Worm (Caenorhabditis elegans): ENCODE data around the gene Y116A8C.30.

DNA sequence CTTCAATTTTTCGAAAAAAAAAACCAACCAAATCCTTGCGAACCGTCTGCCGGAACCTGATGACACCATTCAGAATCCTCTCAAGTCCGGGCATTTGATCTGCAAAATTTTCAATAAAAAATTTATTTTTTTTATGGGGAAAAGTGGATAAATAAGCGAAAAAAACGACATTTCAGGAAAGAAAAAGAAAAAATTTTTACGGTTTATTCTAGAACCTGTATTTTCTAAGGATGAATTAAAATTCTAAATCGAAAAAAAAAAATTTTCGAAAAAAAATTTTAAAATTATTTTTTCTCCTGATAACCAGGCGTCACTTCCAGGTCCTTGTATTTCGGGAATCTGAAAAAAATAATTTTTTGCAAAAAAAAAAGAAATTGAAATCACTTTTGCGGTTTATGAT lies 3.4 kb downstream of the Y116A8C.30 start, which contains the start of gene bca-2:
- no peak for TF ChIP-seq nfya-1 (tag; optimal IDR thresholded peaks at IDR 0.05)
- no peak for TF ChIP-seq ztf-16 (tag; optimal IDR thresholded peaks at IDR 0.05)

Measured in whole organism, late embryonic.